Worm (Caenorhabditis elegans) whole organism, L2 larva: ENCODE results near the gene B0546.4.

Source experiments
- C34F6.9 ChIP-seq: fragments of 150-350 bp; optimal IDR thresholded peaks from 2 replicates; lab custom pipeline; 2014; ENCODE audit warnings: missing biosample characterization, missing genetic modification characterization
- F13H6.1 ChIP-seq: sonication (generic microtip); optimal IDR thresholded peaks from 2 replicates; lab custom pipeline; 2016; ENCODE audit warnings: missing genetic modification characterization, missing compliant biosample characterization
- R02D3.7 ChIP-seq: fragments of 150-350 bp; optimal IDR thresholded peaks from 2 replicates; lab custom pipeline; 2014; ENCODE audit warnings: missing biosample characterization, missing genetic modification characterization
- Y55F3AM.14 ChIP-seq: fragments of 200-800 bp; sonication (Bioruptor generic); optimal IDR thresholded peaks from 2 replicates; lab custom pipeline; 2018; ENCODE audit warnings: mild to moderate bottlenecking, missing genetic modification characterization, missing compliant biosample characterization
- ZK546.5 ChIP-seq: sonication (generic microtip); optimal IDR thresholded peaks from 2 replicates; lab custom pipeline; 2017; ENCODE audit warnings: missing biosample characterization, missing genetic modification characterization
- alr-1 ChIP-seq: fragments of 150-350 bp; optimal IDR thresholded peaks from 2 replicates; lab custom pipeline; 2014; ENCODE audit warnings: missing biosample characterization, missing genetic modification characterization
- aly-2 ChIP-seq: fragments of 150-350 bp; optimal IDR thresholded peaks from 2 replicates; lab custom pipeline; 2014; ENCODE audit warnings: missing biosample characterization, missing genetic modification characterization
- ama-1 ChIP-seq: fragments of 150-350 bp; optimal IDR thresholded peaks from 2 replicates; lab custom pipeline; 2018; ENCODE audit warnings: inconsistent platforms
- blmp-1 ChIP-seq: sonication (generic microtip); optimal IDR thresholded peaks from 2 replicates; lab custom pipeline; 2017; ENCODE audit warnings: missing genetic modification characterization, mild to moderate bottlenecking, missing compliant biosample characterization, antibody characterized with exemption, moderate library complexity; ENCODE audit not compliant: insufficient read depth
- ceh-16 ChIP-seq: fragments of 150-350 bp; optimal IDR thresholded peaks from 2 replicates; lab custom pipeline; 2014; ENCODE audit warnings: missing biosample characterization, missing genetic modification characterization
- ceh-82 ChIP-seq: fragments of 150-350 bp; optimal IDR thresholded peaks from 2 replicates; lab custom pipeline; 2014; ENCODE audit warnings: missing biosample characterization, missing genetic modification characterization
- crh-2 ChIP-seq: sonication (generic microtip); optimal IDR thresholded peaks from 2 replicates; lab custom pipeline; 2017; ENCODE audit warnings: missing biosample characterization, missing genetic modification characterization
- dmd-4 ChIP-seq: sonication (generic microtip); optimal IDR thresholded peaks from 2 replicates; lab custom pipeline; 2017; ENCODE audit warnings: missing biosample characterization, missing genetic modification characterization
- egl-27 ChIP-seq: sonication (generic microtip); optimal IDR thresholded peaks from 3 replicates; lab custom pipeline; 2017; ENCODE audit warnings: missing biosample characterization, missing genetic modification reagents, missing genetic modification characterization
- elt-1 ChIP-seq: fragments of 150-350 bp; optimal IDR thresholded peaks from 2 replicates; lab custom pipeline; 2014; ENCODE audit warnings: missing biosample characterization, missing genetic modification characterization
- elt-3 ChIP-seq: sonication (generic microtip); optimal IDR thresholded peaks from 2 replicates; lab custom pipeline; 2017; ENCODE audit warnings: missing biosample characterization, missing genetic modification characterization
- fos-1 ChIP-seq: fragments of 150-350 bp; optimal IDR thresholded peaks from 2 replicates; lab custom pipeline; 2014; ENCODE audit warnings: missing biosample characterization, missing genetic modification characterization
- gmeb-1 ChIP-seq: fragments of 150-350 bp; optimal IDR thresholded peaks from 2 replicates; lab custom pipeline; 2014; ENCODE audit warnings: missing biosample characterization, missing genetic modification characterization
- lin-11 ChIP-seq: fragments of 150-350 bp; sonication (generic microtip); optimal IDR thresholded peaks from 2 replicates; lab custom pipeline; 2014; ENCODE audit warnings: missing biosample characterization, missing genetic modification characterization, inconsistent platforms, mixed read lengths
- lin-39 ChIP-seq: fragments of 150-350 bp; optimal IDR thresholded peaks from 2 replicates; lab custom pipeline; 2014; ENCODE audit warnings: missing biosample characterization, missing genetic modification reagents, missing genetic modification characterization
- lsy-2 ChIP-seq, 2 experiments: fragments of 150-350 bp in 1 of 2; sonication (generic microtip) in 1 of 2; optimal IDR thresholded peaks; 2 replicates each; lab custom pipeline; 2014 to 2017; ENCODE audit warnings: missing biosample characterization in 2 of 2, missing genetic modification characterization in 2 of 2
- mab-5 ChIP-seq: fragments of 150-350 bp; optimal IDR thresholded peaks from 2 replicates; lab custom pipeline; 2014; ENCODE audit warnings: missing biosample characterization, missing genetic modification characterization
- mbf-1 ChIP-seq: sonication (generic microtip); optimal IDR thresholded peaks from 2 replicates; lab custom pipeline; 2017; ENCODE audit warnings: missing biosample characterization, missing genetic modification characterization
- nhr-10 ChIP-seq: sonication (generic microtip); optimal IDR thresholded peaks from 2 replicates; lab custom pipeline; 2017; ENCODE audit warnings: missing biosample characterization, missing genetic modification characterization
- nhr-11 ChIP-seq: fragments of 150-350 bp; optimal IDR thresholded peaks from 2 replicates; lab custom pipeline; 2014; ENCODE audit warnings: missing biosample characterization, missing genetic modification characterization
- nhr-12 ChIP-seq: fragments of 150-350 bp; optimal IDR thresholded peaks from 2 replicates; lab custom pipeline; 2014; ENCODE audit warnings: missing biosample characterization, missing genetic modification characterization
- nhr-129 ChIP-seq: fragments of 150-350 bp; optimal IDR thresholded peaks from 2 replicates; lab custom pipeline; 2014; ENCODE audit warnings: missing biosample characterization, missing genetic modification characterization
- nhr-21 ChIP-seq: fragments of 150-350 bp; optimal IDR thresholded peaks from 2 replicates; lab custom pipeline; 2014; ENCODE audit warnings: missing biosample characterization, missing genetic modification characterization
- nhr-23 ChIP-seq: fragments of 150-350 bp; optimal IDR thresholded peaks from 2 replicates; lab custom pipeline; 2014; ENCODE audit warnings: missing biosample characterization, missing genetic modification reagents, missing genetic modification characterization
- nhr-237 ChIP-seq: fragments of 150-350 bp; optimal IDR thresholded peaks from 2 replicates; lab custom pipeline; 2014; ENCODE audit warnings: missing biosample characterization, missing genetic modification characterization
- nhr-25 ChIP-seq: fragments of 150-350 bp; sonication (generic microtip); optimal IDR thresholded peaks from 3 replicates; lab custom pipeline; 2014; ENCODE audit warnings: missing biosample characterization, missing genetic modification characterization
- nhr-6 ChIP-seq: fragments of 150-350 bp; optimal IDR thresholded peaks from 2 replicates; lab custom pipeline; 2014; ENCODE audit warnings: missing biosample characterization, missing genetic modification characterization
- nhr-77 ChIP-seq: fragments of 150-350 bp; optimal IDR thresholded peaks from 2 replicates; lab custom pipeline; 2014; ENCODE audit warnings: missing biosample characterization, missing genetic modification characterization
- peb-1 ChIP-seq: fragments of 150-350 bp; optimal IDR thresholded peaks from 2 replicates; lab custom pipeline; 2014; ENCODE audit warnings: missing biosample characterization, missing genetic modification characterization
- sem-4 ChIP-seq: fragments of 150-350 bp; optimal IDR thresholded peaks from 2 replicates; lab custom pipeline; 2014; ENCODE audit warnings: missing biosample characterization, missing genetic modification reagents, missing genetic modification characterization
- skn-1 ChIP-seq: sonication (generic microtip); optimal IDR thresholded peaks from 2 replicates; lab custom pipeline; 2017; ENCODE audit warnings: missing biosample characterization, missing genetic modification characterization
- sma-3 ChIP-seq: sonication (generic microtip); optimal IDR thresholded peaks from 2 replicates; lab custom pipeline; 2016; ENCODE audit warnings: missing genetic modification reagents, missing genetic modification characterization, missing compliant biosample characterization
- sma-9 ChIP-seq, 2 experiments: fragments of 150-350 bp in 1 of 2; sonication (generic microtip) in 1 of 2; optimal IDR thresholded peaks; 2 replicates each; lab custom pipeline; 2014 to 2016; ENCODE audit warnings: missing genetic modification characterization in 2 of 2, mild to moderate bottlenecking in 1 of 2, missing biosample characterization in 1 of 2, missing compliant biosample characterization in 1 of 2, missing genetic modification reagents in 1 of 2, moderate library complexity in 1 of 2
- snpc-4 ChIP-seq: fragments of 150-350 bp; optimal IDR thresholded peaks from 2 replicates; lab custom pipeline; 2014; ENCODE audit warnings: missing biosample characterization, missing genetic modification characterization
- unc-39 ChIP-seq: fragments of 150-350 bp; optimal IDR thresholded peaks from 2 replicates; lab custom pipeline; 2014; ENCODE audit warnings: missing biosample characterization, missing genetic modification characterization
- unc-55 ChIP-seq: fragments of 150-350 bp; sonication (generic microtip); optimal IDR thresholded peaks from 3 replicates; lab custom pipeline; 2014; ENCODE audit warnings: missing biosample characterization, missing genetic modification reagents, missing genetic modification characterization
- unc-62 ChIP-seq: fragments of 150-350 bp; optimal IDR thresholded peaks from 2 replicates; lab custom pipeline; 2014; ENCODE audit warnings: missing biosample characterization, missing genetic modification reagents, missing genetic modification characterization
- zag-1 ChIP-seq: fragments of 150-350 bp; optimal IDR thresholded peaks from 2 replicates; lab custom pipeline; 2014; ENCODE audit warnings: missing biosample characterization, missing genetic modification characterization
- ztf-1 ChIP-seq: fragments of 200-800 bp; sonication (Bioruptor generic); conservative IDR thresholded peaks from 2 replicates; pipeline ENCODE4 v1.3.6; 2022; ENCODE audit warnings: missing genetic modification characterization, missing compliant biosample characterization
- ztf-11 ChIP-seq: sonication (generic microtip); optimal IDR thresholded peaks from 2 replicates; lab custom pipeline; 2017; ENCODE audit warnings: missing biosample characterization, missing genetic modification characterization

Gene B0546.4

ce11 chrIV:3348334-3348733 lies 35.6 kb downstream of the B0546.4 start:
- no peak for TF ChIP-seq nhr-21 (tag; lab: Kevin White, UChicago)
- no peak for TF ChIP-seq R02D3.7
- no peak for TF ChIP-seq nhr-11 (tag; lab: Kevin White, UChicago)
- no peak for TF ChIP-seq alr-1 (tag; lab: Kevin White, UChicago)

- TF ChIP-seq nhr-6 (tag; lab: Kevin White, UChicago) = no peak
- TF ChIP-seq crh-2 (tag; lab: Kevin White, UChicago) = no peak
- no peak for TF ChIP-seq sem-4 (tag; lab: Kevin White, UChicago)
- no peak for TF ChIP-seq nhr-21 (tag; lab: Kevin White, UChicago)
- TF ChIP-seq alr-1 (tag; lab: Kevin White, UChicago) = no peak
- no peak for TF ChIP-seq mab-5 (tag; lab: Kevin White, UChicago)
- TF ChIP-seq ceh-82 (tag; lab: Kevin White, UChicago) = no peak
- TF ChIP-seq snpc-4 (tag; lab: Kevin White, UChicago) = no peak
- no peak for TF ChIP-seq nhr-23 (tag; lab: Kevin White, UChicago)
- no peak for TF ChIP-seq dmd-4 (tag; lab: Kevin White, UChicago)
- no peak for TF ChIP-seq skn-1 (tag; lab: Kevin White, UChicago)
- TF ChIP-seq fos-1 = no peak
- TF ChIP-seq lin-39 (tag; lab: Kevin White, UChicago) = no peak
- TF ChIP-seq F13H6.1 (tag; lab: Kevin White, UChicago) = no peak
- no peak for TF ChIP-seq nhr-12 (tag; lab: Kevin White, UChicago)
- no peak for TF ChIP-seq ztf-1 (GFP tag; lab: Robert Waterston, UW)
- TF ChIP-seq unc-39 (tag; lab: Kevin White, UChicago) = no peak
- TF ChIP-seq elt-3 (tag; lab: Kevin White, UChicago) = no peak
- TF ChIP-seq egl-27 (tag; lab: Kevin White, UChicago) = no peak
Measured at ce11 chrIV:3345484-3345883, 38.5 kb downstream of the B0546.4 start.

- no peak for TF ChIP-seq mbf-1 (tag; lab: Kevin White, UChicago)
Measured at ce11 chrIV:3341170-3341569, 42.8 kb downstream of the B0546.4 start, which contains the start of gene F42A6.2. F42A6.2 (plus strand) TSS chrIV:3341470.

- no peak for TF ChIP-seq peb-1 (tag; lab: Kevin White, UChicago)
- peak; percentile 70 for TF ChIP-seq sma-9 (GFP tag; optimal IDR thresholded peaks at IDR 0.05; lab: Kevin White, UChicago)
- no peak for TF ChIP-seq sma-9 (tag; optimal IDR thresholded peaks at IDR 0.05; lab: Kevin White, UChicago)
- TF ChIP-seq mab-5 (tag; lab: Kevin White, UChicago) = peak; percentile 56
- TF ChIP-seq blmp-1 (tag; lab: Kevin White, UChicago) = peak; percentile 28
- peak; percentile 64 for TF ChIP-seq ama-1 (lab: Kevin White, UChicago)
- TF ChIP-seq snpc-4 (tag; lab: Kevin White, UChicago) = peak; percentile 42
- TF ChIP-seq nhr-10 = no peak
- no peak for TF ChIP-seq dmd-4 (tag; lab: Kevin White, UChicago)
- peak; percentile 76 for TF ChIP-seq F13H6.1 (tag; lab: Kevin White, UChicago)
- no peak for TF ChIP-seq lin-39 (tag; lab: Kevin White, UChicago)
- no peak for TF ChIP-seq unc-62 (GFP tag; lab: Kevin White, UChicago)
- TF ChIP-seq nhr-237 (tag; lab: Kevin White, UChicago) = no peak
- TF ChIP-seq fos-1 = peak; percentile 64
- peak; percentile 94 for TF ChIP-seq C34F6.9 (tag; lab: Kevin White, UChicago)
- TF ChIP-seq nhr-25 (tag; lab: Kevin White, UChicago) = peak; percentile 88
- no peak for TF ChIP-seq nhr-11 (tag; lab: Kevin White, UChicago)
- TF ChIP-seq ztf-1 (GFP tag; lab: Robert Waterston, UW) = no peak
- TF ChIP-seq unc-55 (GFP tag; lab: Kevin White, UChicago) = peak; percentile 98
- peak; percentile 60 for TF ChIP-seq nhr-6 (tag; lab: Kevin White, UChicago)
- TF ChIP-seq skn-1 (tag; lab: Kevin White, UChicago) = no peak
- TF ChIP-seq nhr-77 (tag; lab: Kevin White, UChicago) = no peak
- no peak for TF ChIP-seq nhr-23 (tag; lab: Kevin White, UChicago)
- TF ChIP-seq egl-27 (tag; lab: Kevin White, UChicago) = peak; percentile 8
- peak; percentile 97 for TF ChIP-seq gmeb-1 (tag; lab: Kevin White, UChicago)
- TF ChIP-seq elt-3 (tag; lab: Kevin White, UChicago) = no peak
- TF ChIP-seq zag-1 = peak; percentile 17
- TF ChIP-seq Y55F3AM.14 (GFP tag; lab: Kevin White, UChicago) = no peak
- TF ChIP-seq lsy-2 (tag; optimal IDR thresholded peaks at IDR 0.05; lab: Kevin White, UChicago) = peak; percentile 85 to 96
- peak; percentile 81 for TF ChIP-seq sma-3 (GFP tag; lab: Kevin White, UChicago)
- TF ChIP-seq R02D3.7 = no peak
- no peak for TF ChIP-seq ceh-16 (tag; lab: Kevin White, UChicago)
- TF ChIP-seq lin-11 (tag; lab: Kevin White, UChicago) = peak; percentile 80
- TF ChIP-seq mbf-1 (tag; lab: Kevin White, UChicago) = no peak
- no peak for TF ChIP-seq aly-2 (tag; lab: Kevin White, UChicago)
- no peak for TF ChIP-seq unc-39 (tag; lab: Kevin White, UChicago)
- TF ChIP-seq ztf-11 (tag; lab: Kevin White, UChicago) = no peak
- TF ChIP-seq elt-1 (tag; lab: Kevin White, UChicago) = no peak
- TF ChIP-seq nhr-129 (tag; lab: Kevin White, UChicago) = peak; percentile 64
- TF ChIP-seq nhr-12 (tag; lab: Kevin White, UChicago) = no peak
- peak; percentile 66 for TF ChIP-seq ZK546.5 (tag; lab: Kevin White, UChicago)
- TF ChIP-seq crh-2 (tag; lab: Kevin White, UChicago) = peak; percentile 90
Measured at ce11 chrIV:3338676-3339075, 45.3 kb downstream of the B0546.4 start, which contains the start of gene hrpa-1. hrpa-1 (minus strand) TSS chrIV:3338867.
